Worm (Caenorhabditis elegans) whole organism, young adult: ENCODE data around the gene K05F6.10.

Experiments
- B0035.1 ChIP-seq: sonication (generic microtip); optimal IDR thresholded peaks from 2 replicates; lab custom pipeline; 2016; ENCODE audit warnings: missing genetic modification characterization, mild to moderate bottlenecking, missing compliant biosample characterization, missing genotype, missing genetic modification reagents
- ama-1 ChIP-seq, 3 experiments: fragments of 150-350 bp in 1 of 3; sonication (generic microtip) in 2 of 3; optimal IDR thresholded peaks; 2 replicates each; lab custom pipeline; 2014 to 2018; ENCODE audit warnings: missing biosample characterization in 2 of 3, missing genetic modification characterization in 2 of 3, missing genetic modification reagents in 2 of 3
- cebp-2 ChIP-seq: fragments of 200-800 bp; sonication (Bioruptor generic); IDR thresholded peaks from 2 replicates; pipeline ENCODE4 v1.3.6; 2022; ENCODE audit warnings: missing genetic modification characterization, missing compliant biosample characterization
- him-1 ChIP-seq: sonication (generic microtip); optimal IDR thresholded peaks from 2 replicates; lab custom pipeline; 2016; ENCODE audit warnings: missing genotype, missing genetic modification reagents, missing genetic modification characterization, missing compliant biosample characterization
- unc-62 ChIP-seq: fragments of 150-350 bp; optimal IDR thresholded peaks from 2 replicates; lab custom pipeline; 2014; ENCODE audit warnings: missing biosample characterization, missing genetic modification reagents, missing genetic modification characterization
- ztf-28 ChIP-seq: fragments of 200-800 bp; sonication (Bioruptor generic); IDR thresholded peaks from 2 replicates; pipeline ENCODE4 v1.3.6; 2022; ENCODE audit warnings: missing genetic modification reagents, missing genetic modification characterization, missing compliant biosample characterization

- TF ChIP-seq ztf-28 (GFP tag; lab: Robert Waterston, UW) (no peak), ama-1 (optimal IDR thresholded peaks at IDR 0.05; lab: Kevin White, UChicago) (no peak), ama-1 (GFP tag; optimal IDR thresholded peaks at IDR 0.05; lab: Kevin White, UChicago) (no peak), B0035.1 (tag; lab: Kevin White, UChicago) (no peak), cebp-2 (GFP tag; lab: Robert Waterston, UW) (no peak), unc-62 (no peak), him-1 (no peak)
Measured at ce11 chrII:1567646-1568045, 8.3 kb downstream of the K05F6.10 start, which contains the start of gene K05F6.8.
